Fruit fly (Drosophila melanogaster) whole organism: ENCODE measurements around the gene Osi9.

ENCODE experiments used
- CG8478 ChIP-seq: fragments of >200 bp; optimal IDR thresholded peaks from 2 replicates; lab custom pipeline; 2018; ENCODE audit warnings: inconsistent platforms
- Dll ChIP-seq: fragments of >200 bp; optimal IDR thresholded peaks from 2 replicates; lab custom pipeline; 2017
- EcR ChIP-seq, 2 experiments: fragments of >200 bp; optimal IDR thresholded peaks; 2 replicates each; lab custom pipeline; 2017; ENCODE audit warnings: missing biosample characterization in 2 of 2, missing genetic modification characterization in 2 of 2, missing genetic modification reagents in 2 of 2
- pan ChIP-seq: fragments of >200 bp; optimal IDR thresholded peaks from 2 replicates; lab custom pipeline; 2017
- psq ChIP-seq: fragments of >200 bp; optimal IDR thresholded peaks from 2 replicates; lab custom pipeline; 2017
- usp ChIP-seq: fragments of >200 bp; optimal IDR thresholded peaks from 2 replicates; lab custom pipeline; 2017; ENCODE audit warnings: missing biosample characterization, missing genetic modification characterization, mixed read lengths

DNA sequence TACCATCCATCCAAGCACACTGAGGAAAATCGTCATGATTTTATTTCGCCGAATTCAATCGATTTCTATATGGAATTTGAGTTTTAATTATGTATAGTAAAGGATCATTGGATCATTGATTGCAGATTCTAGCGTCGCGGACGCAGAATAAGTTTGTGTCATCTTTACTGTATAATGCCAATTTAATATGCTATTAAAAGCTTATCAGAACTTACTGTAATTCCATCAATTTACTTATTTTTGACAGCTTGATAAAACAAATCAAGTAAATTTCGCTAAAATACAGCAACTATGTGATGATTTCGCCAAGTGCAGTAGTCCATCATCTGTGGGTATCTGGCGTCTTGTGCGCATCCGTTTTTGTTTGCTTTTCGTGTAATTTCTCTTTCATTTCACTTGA is 26.9 kb upstream of the Osi9 start:
- TF ChIP-seq EcR (GFP tag; optimal IDR thresholded peaks at IDR 0.05; lab: Kevin White, UChicago): no peak
- TF ChIP-seq CG8478: no peak
- TF ChIP-seq pan: no peak
- TF ChIP-seq Dll (lab: Kevin White, UChicago): no peak
- TF ChIP-seq usp: no peak
- no peak for TF ChIP-seq psq (lab: Kevin White, UChicago)
